Worm (Caenorhabditis elegans) whole organism, midembryonic: ENCODE results near the gene nca-2.
A peak's percentile ranks its signal among the peaks of the same experiment; 100 is the strongest.

ENCODE experiments used
- T22C8.4 ChIP-seq: fragments of 200-800 bp; sonication (Bioruptor generic); IDR thresholded peaks from 2 replicates; pipeline ENCODE4 v1.3.6; 2022; ENCODE audit warnings: missing genetic modification characterization, missing compliant biosample characterization
- flt-1 ChIP-seq: fragments of 200-800 bp; sonication (Bioruptor generic); IDR thresholded peaks from 2 replicates; pipeline ENCODE4 v1.3.6; 2022; ENCODE audit warnings: missing genetic modification characterization, missing compliant biosample characterization
- klf-2 ChIP-seq: fragments of 200-800 bp; sonication (Bioruptor generic); conservative IDR thresholded peaks from 2 replicates; pipeline ENCODE4 v1.3.6; 2022; ENCODE audit warnings: missing genetic modification reagents, missing genetic modification characterization, missing compliant biosample characterization
- med-1 ChIP-seq: sonication (generic microtip); optimal IDR thresholded peaks from 2 replicates; lab custom pipeline; 2017; ENCODE audit warnings: missing genetic modification characterization, mild to moderate bottlenecking, missing compliant biosample characterization, antibody characterized with exemption, missing genetic modification reagents; ENCODE audit not compliant: insufficient read depth
- ref-1 ChIP-seq: fragments of 200-800 bp; sonication (Bioruptor generic); conservative IDR thresholded peaks from 2 replicates; pipeline ENCODE4 v1.3.6; 2022; ENCODE audit warnings: missing genetic modification reagents, missing genetic modification characterization, missing compliant biosample characterization
- ztf-23 ChIP-seq: fragments of 200-800 bp; sonication (Bioruptor generic); IDR thresholded peaks from 2 replicates; pipeline ENCODE4 v1.3.6; 2022; ENCODE audit warnings: missing genetic modification reagents, missing genetic modification characterization, missing compliant biosample characterization

ce11 chrIII:4962886-4963285, 2.5 kb upstream of the nca-2 start, which contains the start of gene C27F2.9:
- TF ChIP-seq klf-2 (GFP tag; lab: Robert Waterston, UW) (no peak), ztf-23 (GFP tag; lab: Robert Waterston, UW) (peak; percentile 61; the same call in 1 of the 2 replicates), flt-1 (GFP tag; lab: Robert Waterston, UW) (peak; percentile 76), T22C8.4 (GFP tag; lab: Robert Waterston, UW) (0 out of 2 replicates have a peak, but pooled peaks have one; percentile 27), med-1 (GFP tag; lab: Kevin White, UChicago) (peak; percentile 1), ref-1 (GFP tag; lab: Robert Waterston, UW) (no peak)
